Fruit fly (Drosophila melanogaster) whole organism, embryonic: Measurements from ENCODE around the gene CG34289.

ENCODE experiments used
- BEAF-32 ChIP-seq: fragments of 200-800 bp; sonication (Bioruptor generic); optimal IDR thresholded peaks from 3 replicates; lab custom pipeline; 2017; ENCODE audit warnings: missing biosample characterization, missing genetic modification characterization, mild to moderate bottlenecking, moderate library complexity, missing genetic modification reagents
- Blimp-1 ChIP-seq: fragments of 200-800 bp; sonication (Bioruptor generic); optimal IDR thresholded peaks from 3 replicates; lab custom pipeline; 2018; ENCODE audit warnings: missing biosample characterization, missing genetic modification characterization, mild to moderate bottlenecking, moderate library complexity, missing genetic modification reagents
- CG1024 ChIP-seq: fragments of 200-800 bp; sonication (Bioruptor generic); IDR thresholded peaks from 2 replicates; pipeline ENCODE4 v1.3.6; 2022; ENCODE audit warnings: missing biosample characterization, missing genetic modification characterization
- CG10274 ChIP-seq: fragments of 200-800 bp; sonication (Bioruptor generic); optimal IDR thresholded peaks from 3 replicates; lab custom pipeline; 2017; ENCODE audit warnings: missing biosample characterization, mild to moderate bottlenecking, missing genetic modification characterization
- CG10654 ChIP-seq: fragments of 200-800 bp; sonication (Bioruptor generic); optimal IDR thresholded peaks from 2 replicates; lab custom pipeline; 2016; ENCODE audit warnings: missing biosample characterization, missing genetic modification characterization
- CG12942 ChIP-seq: fragments of 200-800 bp; sonication (Bioruptor generic); optimal IDR thresholded peaks from 3 replicates; lab custom pipeline; 2016; ENCODE audit warnings: missing biosample characterization, missing genetic modification characterization
- CG14860 ChIP-seq: fragments of 200-800 bp; sonication (Bioruptor generic); IDR thresholded peaks from 3 replicates; pipeline ENCODE4 v1.3.6; 2022; ENCODE audit warnings: missing biosample characterization, missing genetic modification characterization; ENCODE audit not compliant: partially characterized antibody
- CG16779 ChIP-seq: fragments of 200-800 bp; sonication (Bioruptor generic); IDR thresholded peaks from 2 replicates; pipeline ENCODE4 v1.3.6; 2022; ENCODE audit warnings: missing biosample characterization, missing genetic modification characterization
- CG17361 ChIP-seq: fragments of 200-800 bp; sonication (Bioruptor generic); IDR thresholded peaks from 3 replicates; pipeline ENCODE4 v1.3.6; 2022; ENCODE audit warnings: missing biosample characterization, missing genetic modification characterization
- CG17802 ChIP-seq: fragments of 200-800 bp; sonication (Bioruptor generic); optimal IDR thresholded peaks from 2 replicates; lab custom pipeline; 2018; ENCODE audit warnings: missing biosample characterization, mild to moderate bottlenecking, missing genetic modification characterization, moderate library complexity
- CG18476 ChIP-seq: fragments of 200-800 bp; sonication (Bioruptor generic); optimal IDR thresholded peaks from 2 replicates; lab custom pipeline; 2016; ENCODE audit warnings: missing biosample characterization, mild to moderate bottlenecking, missing genetic modification characterization
- CG18619 ChIP-seq: fragments of 200-800 bp; sonication (Bioruptor generic); optimal IDR thresholded peaks from 3 replicates; lab custom pipeline; 2017; ENCODE audit warnings: missing biosample characterization, mild to moderate bottlenecking, missing genetic modification characterization
- CG2712 ChIP-seq: fragments of 200-800 bp; optimal IDR thresholded peaks from 3 replicates; lab custom pipeline; 2019; ENCODE audit warnings: missing biosample characterization, mild to moderate bottlenecking, missing genetic modification characterization, moderate library complexity
- CG31441 ChIP-seq: fragments of 200-800 bp; sonication (Bioruptor generic); IDR thresholded peaks from 2 replicates; pipeline ENCODE4 v1.3.6; 2022; ENCODE audit warnings: missing biosample characterization, missing genetic modification characterization
- CG43689 ChIP-seq: fragments of 200-800 bp; sonication (Bioruptor generic); IDR thresholded peaks from 2 replicates; pipeline ENCODE4 v1.3.6; 2022; ENCODE audit warnings: missing biosample characterization, missing genetic modification characterization
- D19A ChIP-seq: fragments of 200-800 bp; optimal IDR thresholded peaks from 3 replicates; lab custom pipeline; 2019; ENCODE audit warnings: missing biosample characterization, mild to moderate bottlenecking, missing genetic modification characterization, moderate library complexity
- Deaf1 ChIP-seq: fragments of 200-800 bp; optimal IDR thresholded peaks from 3 replicates; lab custom pipeline; 2019; ENCODE audit warnings: missing biosample characterization, mild to moderate bottlenecking, missing genetic modification characterization, moderate library complexity
- Dp ChIP-seq: fragments of 200-800 bp; sonication (Bioruptor generic); optimal IDR thresholded peaks from 2 replicates; lab custom pipeline; 2018; ENCODE audit warnings: missing biosample characterization, mild to moderate bottlenecking, missing genetic modification characterization, moderate library complexity
- E2f2 ChIP-seq: fragments of 200-800 bp; sonication (Bioruptor generic); IDR thresholded peaks from 2 replicates; pipeline ENCODE4 v1.3.6; 2022; ENCODE audit warnings: missing biosample characterization, missing genetic modification characterization
- Eip74EF ChIP-seq, 2 experiments: fragments of 200-800 bp in 1 of 2; fragments of >200 bp in 1 of 2; sonication (Bioruptor generic) in 1 of 2; optimal IDR thresholded peaks; 2 replicates each; lab custom pipeline; 2017 to 2019; ENCODE audit warnings: missing biosample characterization in 2 of 2, missing genetic modification characterization in 2 of 2, mild to moderate bottlenecking in 1 of 2, moderate library complexity in 1 of 2
- Ets65A ChIP-seq: fragments of 200-800 bp; sonication (Bioruptor generic); peaks from one replicate; lab custom pipeline; 2016; ENCODE audit warnings: missing biosample characterization, missing genetic modification characterization
- HHEX ChIP-seq: fragments of 200-800 bp; sonication (Bioruptor generic); optimal IDR thresholded peaks from 3 replicates; lab custom pipeline; 2017; ENCODE audit warnings: missing biosample characterization, mild to moderate bottlenecking, missing genetic modification characterization, missing genetic modification reagents
- Hey ChIP-seq: fragments of 200-800 bp; sonication (Bioruptor generic); optimal IDR thresholded peaks from 3 replicates; lab custom pipeline; 2018; ENCODE audit warnings: missing biosample characterization, mild to moderate bottlenecking, missing genetic modification characterization
- Hr78 ChIP-seq, 2 experiments: fragments of 200-800 bp in 1 of 2; fragments of >200 bp in 1 of 2; sonication (Bioruptor generic) in 1 of 2; optimal IDR thresholded peaks; 2 replicates each; lab custom pipeline; 2017 to 2019; ENCODE audit warnings: missing biosample characterization in 2 of 2, missing genetic modification characterization in 2 of 2, mild to moderate bottlenecking in 1 of 2, moderate library complexity in 1 of 2
- Jarid2 ChIP-seq: fragments of 200-800 bp; sonication (Bioruptor generic); optimal IDR thresholded peaks from 3 replicates; lab custom pipeline; 2017; ENCODE audit warnings: mild to moderate bottlenecking, missing biosample characterization, missing genetic modification reagents, missing genetic modification characterization
- NFAT ChIP-seq: fragments of 200-800 bp; sonication (Bioruptor generic); IDR thresholded peaks from 2 replicates; pipeline ENCODE4 v1.3.6; 2022; ENCODE audit warnings: missing biosample characterization, missing genetic modification characterization
- Ptx1 ChIP-seq: fragments of 200-800 bp; sonication (Bioruptor generic); IDR thresholded peaks from 2 replicates; pipeline ENCODE4 v1.3.6; 2022; ENCODE audit warnings: missing biosample characterization, missing genetic modification characterization
- Side ChIP-seq: fragments of 200-800 bp; sonication (Bioruptor generic); optimal IDR thresholded peaks from 2 replicates; lab custom pipeline; 2016; ENCODE audit warnings: missing biosample characterization, missing genetic modification characterization
- Sox102F ChIP-seq: fragments of 200-800 bp; sonication (Bioruptor generic); optimal IDR thresholded peaks from 2 replicates; lab custom pipeline; 2018; ENCODE audit warnings: missing biosample characterization, mild to moderate bottlenecking, missing genetic modification characterization, moderate library complexity
- ara ChIP-seq: fragments of 200-800 bp; sonication (Bioruptor generic); IDR thresholded peaks from 2 replicates; pipeline ENCODE4 v1.3.6; 2022; ENCODE audit warnings: missing biosample characterization, missing genetic modification characterization
- ci ChIP-seq: fragments of 200-800 bp; sonication (Bioruptor generic); IDR thresholded peaks from 3 replicates; pipeline ENCODE4 v1.3.6; 2022; ENCODE audit warnings: missing biosample characterization, missing genetic modification characterization
- corto ChIP-seq: fragments of 200-800 bp; sonication (Bioruptor generic); optimal IDR thresholded peaks from 2 replicates; lab custom pipeline; 2016; ENCODE audit warnings: missing biosample characterization, mild to moderate bottlenecking, missing genetic modification characterization, moderate library complexity
- dmrt99B ChIP-seq: fragments of 200-800 bp; sonication (Bioruptor generic); optimal IDR thresholded peaks from 2 replicates; lab custom pipeline; 2018; ENCODE audit warnings: missing biosample characterization, mild to moderate bottlenecking, missing genetic modification characterization, moderate library complexity
- grau ChIP-seq: fragments of 200-800 bp; optimal IDR thresholded peaks from 3 replicates; lab custom pipeline; 2019; ENCODE audit warnings: missing biosample characterization, mild to moderate bottlenecking, missing genetic modification characterization, moderate library complexity
- klu ChIP-seq: fragments of 200-800 bp; sonication (Bioruptor generic); IDR thresholded peaks from 2 replicates; pipeline ENCODE4 v1.3.6; 2022; ENCODE audit warnings: missing biosample characterization, missing genetic modification characterization
- nom ChIP-seq: fragments of 200-800 bp; sonication (Bioruptor generic); optimal IDR thresholded peaks from 2 replicates; lab custom pipeline; 2017; ENCODE audit warnings: missing biosample characterization, missing genetic modification characterization, mild to moderate bottlenecking, moderate library complexity, missing genetic modification reagents
- pan ChIP-seq, 4 experiments: fragments of >200 bp in 3 of 4; fragments of 200-800 bp in 1 of 4; sonication (Bioruptor generic) in 1 of 4; optimal IDR thresholded peaks in 3 of 4; IDR thresholded peaks in 1 of 4; 2 replicates each; pipeline versions ENCODE4 v1.3.6 to Lab custom; 2017 to 2022; ENCODE audit warnings: missing biosample characterization in 2 of 4, missing genetic modification characterization in 2 of 4, mixed read lengths in 1 of 4
- pb ChIP-seq: fragments of 200-800 bp; sonication (Bioruptor generic); optimal IDR thresholded peaks from 3 replicates; lab custom pipeline; 2016; ENCODE audit warnings: missing biosample characterization, missing genetic modification characterization
- pros ChIP-seq: fragments of 200-800 bp; sonication (Bioruptor generic); optimal IDR thresholded peaks from 3 replicates; lab custom pipeline; 2019; ENCODE audit warnings: missing biosample characterization, mild to moderate bottlenecking, missing genetic modification characterization, moderate library complexity
- slbo ChIP-seq: fragments of 200-800 bp; sonication (Bioruptor generic); IDR thresholded peaks from 2 replicates; pipeline ENCODE4 v1.3.6; 2022; ENCODE audit warnings: missing biosample characterization, missing genetic modification characterization
- tna ChIP-seq: fragments of 200-800 bp; sonication (Bioruptor generic); IDR thresholded peaks from 2 replicates; pipeline ENCODE4 v1.3.6; 2022; ENCODE audit warnings: missing biosample characterization, missing genetic modification characterization; ENCODE audit not compliant: partially characterized antibody
- trem ChIP-seq: fragments of 200-800 bp; optimal IDR thresholded peaks from 3 replicates; lab custom pipeline; 2019; ENCODE audit warnings: missing biosample characterization, mild to moderate bottlenecking, missing genetic modification characterization, moderate library complexity
- vfl ChIP-seq: fragments of 200-800 bp; sonication (Bioruptor generic); optimal IDR thresholded peaks from 2 replicates; lab custom pipeline; 2016; ENCODE audit warnings: missing biosample characterization, missing genetic modification characterization
- wdn ChIP-seq: fragments of 200-800 bp; sonication (Bioruptor generic); IDR thresholded peaks from 2 replicates; pipeline ENCODE4 v1.3.6; 2022; ENCODE audit warnings: missing biosample characterization, missing genetic modification characterization
- zfh1 ChIP-seq: fragments of 200-800 bp; sonication (Bioruptor generic); IDR thresholded peaks from 3 replicates; pipeline ENCODE4 v1.3.6; 2022; ENCODE audit warnings: missing biosample characterization, missing genetic modification characterization

CG34289 gene

dm6 chr3R:23496488-23496887 lies 10.8 kb downstream of the CG34289 start:
- TF ChIP-seq Side (no peak), CG17802 (tag; lab: Kevin White, UChicago) (no peak), wdn (GFP tag; lab: Robert Waterston, UW) (no peak)

- no peak for TF ChIP-seq E2f2
- TF ChIP-seq vfl: no peak
- no peak for TF ChIP-seq trem (tag; lab: Kevin White, UChicago)
- no peak for TF ChIP-seq CG12942
- no peak for TF ChIP-seq CG10274 (GFP tag; lab: Kevin White, UChicago)
- TF ChIP-seq Side: no peak
- TF ChIP-seq Jarid2 (GFP tag; lab: Kevin White, UChicago): no peak
- TF ChIP-seq CG2712: no peak
- TF ChIP-seq CG18476: no peak
- no peak for TF ChIP-seq Dp (GFP tag; lab: Kevin White, UChicago)
- no peak for TF ChIP-seq CG14860 (GFP tag; lab: Robert Waterston, UW)
- no peak for TF ChIP-seq pb (GFP tag; lab: Kevin White, UChicago)
- TF ChIP-seq NFAT (GFP tag; lab: Robert Waterston, UW): no peak
- no peak for TF ChIP-seq CG43689 (GFP tag; lab: Robert Waterston, UW)
- TF ChIP-seq HHEX (GFP tag; lab: Kevin White, UChicago): no peak
- no peak for TF ChIP-seq CG17361 (GFP tag; lab: Robert Waterston, UW)
- no peak for TF ChIP-seq pan (optimal IDR thresholded peaks at IDR 0.05; lab: Kevin White, UChicago)
- TF ChIP-seq pan (GFP tag; optimal IDR thresholded peaks at IDR 0.05 in 1 of 2, IDR thresholded peaks at IDR 0.05 in 1 of 2): no peak
Measured at dm6 chr3R:23487201-23487600, 20.1 kb downstream of the CG34289 start, which contains the start of gene Ir94h. Ir94h (plus strand) TSS chr3R:23487501.

DNA sequence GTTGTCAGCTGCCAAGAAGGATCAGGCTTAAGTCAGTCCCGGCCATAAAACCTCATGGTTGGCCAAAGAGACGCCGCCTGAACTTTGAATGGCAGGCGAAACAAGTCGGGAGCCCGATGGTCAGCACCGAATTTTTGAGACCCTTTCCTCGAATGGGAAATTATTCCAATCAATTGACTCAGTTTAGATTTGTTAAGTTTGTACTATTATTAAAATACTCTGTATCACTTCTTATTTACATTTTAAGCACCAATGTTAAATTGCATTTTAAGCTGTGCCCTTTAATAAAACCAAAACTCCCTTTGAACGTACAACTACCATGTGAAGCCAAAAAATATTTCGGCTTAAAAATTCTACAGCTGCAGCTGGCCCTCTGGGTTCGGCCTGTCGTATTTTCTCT lies 20.5 kb downstream of the CG34289 start:
- peak; percentile 61 for TF ChIP-seq D19A (tag; lab: Kevin White, UChicago)
- TF ChIP-seq grau (tag; lab: Kevin White, UChicago): no peak
- no peak for TF ChIP-seq pros (GFP tag; lab: Kevin White, UChicago)
- TF ChIP-seq BEAF-32: no peak
- TF ChIP-seq Ets65A (GFP tag; lab: Kevin White, UChicago): peak; percentile 77
- no peak for TF ChIP-seq CG18619 (GFP tag; lab: Kevin White, UChicago)
- no peak for TF ChIP-seq Deaf1
- TF ChIP-seq CG16779: no peak
- no peak for TF ChIP-seq ara (GFP tag; lab: Robert Waterston, UW)
- TF ChIP-seq ci (GFP tag; lab: Robert Waterston, UW): no peak
- TF ChIP-seq CG1024 (GFP tag; lab: Robert Waterston, UW): no peak
- TF ChIP-seq Blimp-1 (GFP tag; lab: Kevin White, UChicago): peak; percentile 1
- TF ChIP-seq klu (GFP tag; lab: Robert Waterston, UW): no peak
- TF ChIP-seq Hr78 (GFP tag; optimal IDR thresholded peaks at IDR 0.05; lab: Kevin White, UChicago): peak in 1 of 2 experiments; percentile 35
- peak; percentile 13 for TF ChIP-seq corto (GFP tag; lab: Kevin White, UChicago)
- TF ChIP-seq Eip74EF (GFP tag; optimal IDR thresholded peaks at IDR 0.05; lab: Kevin White, UChicago): no peak
- TF ChIP-seq Sox102F (GFP tag; lab: Kevin White, UChicago): peak; percentile 3
- no peak for TF ChIP-seq nom
- no peak for TF ChIP-seq CG10654 (GFP tag; lab: Kevin White, UChicago)
- peak; percentile 17 for TF ChIP-seq dmrt99B (tag; lab: Kevin White, UChicago)
- no peak for TF ChIP-seq slbo (GFP tag; lab: Robert Waterston, UW)
- TF ChIP-seq CG31441 (GFP tag; lab: Robert Waterston, UW): 0 out of 2 replicates have a peak, but pooled peaks have one; percentile 10
- no peak for TF ChIP-seq tna (GFP tag; lab: Robert Waterston, UW)
- 0 out of 3 replicates have a peak, but pooled peaks have one; percentile 10 for TF ChIP-seq zfh1 (GFP tag; lab: Robert Waterston, UW)
- TF ChIP-seq Ptx1 (GFP tag; lab: Robert Waterston, UW): 0 out of 2 replicates have a peak, but pooled peaks have one; percentile 19
- no peak for TF ChIP-seq Hey (tag; lab: Kevin White, UChicago)
